Worm (Caenorhabditis elegans) whole organism, dauer: ENCODE measurements around the gene srd-3.
"Not testable (repeated sequence)": the region's sequence is repeated elsewhere in the genome, so short reads cannot be mapped to it uniquely, and the experiment has no call there.

Experiments
- unc-62 ChIP-seq: sonication (generic microtip); optimal IDR thresholded peaks from 2 replicates; lab custom pipeline; 2017; ENCODE audit warnings: missing biosample characterization, missing genetic modification reagents, missing genetic modification characterization

srd-3 gene

DNA sequence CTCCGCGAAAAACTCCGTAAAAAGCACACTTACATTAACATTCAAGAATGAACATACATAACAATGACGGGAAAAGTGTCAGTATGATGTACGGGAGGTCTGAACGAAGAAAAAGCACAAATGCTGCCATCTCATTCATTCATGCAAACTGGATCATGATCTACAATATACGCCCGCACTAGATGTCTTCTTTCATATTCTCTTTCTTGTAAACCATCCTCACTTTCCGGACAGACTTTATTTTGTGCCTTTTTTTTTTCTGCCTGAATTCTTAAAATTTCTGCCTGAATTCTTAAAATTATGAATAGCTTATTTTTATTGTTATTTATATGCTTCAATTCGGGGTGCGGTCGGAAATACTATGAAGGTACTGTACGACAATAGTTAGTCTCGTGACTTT is 6.3 kb upstream of the srd-3 start, which contains the start of gene K10B4.1:
Gene K10B4.1 (plus strand): TSS at position 301 of the 400 bp plus-strand sequence.
- no peak for TF ChIP-seq unc-62

DNA sequence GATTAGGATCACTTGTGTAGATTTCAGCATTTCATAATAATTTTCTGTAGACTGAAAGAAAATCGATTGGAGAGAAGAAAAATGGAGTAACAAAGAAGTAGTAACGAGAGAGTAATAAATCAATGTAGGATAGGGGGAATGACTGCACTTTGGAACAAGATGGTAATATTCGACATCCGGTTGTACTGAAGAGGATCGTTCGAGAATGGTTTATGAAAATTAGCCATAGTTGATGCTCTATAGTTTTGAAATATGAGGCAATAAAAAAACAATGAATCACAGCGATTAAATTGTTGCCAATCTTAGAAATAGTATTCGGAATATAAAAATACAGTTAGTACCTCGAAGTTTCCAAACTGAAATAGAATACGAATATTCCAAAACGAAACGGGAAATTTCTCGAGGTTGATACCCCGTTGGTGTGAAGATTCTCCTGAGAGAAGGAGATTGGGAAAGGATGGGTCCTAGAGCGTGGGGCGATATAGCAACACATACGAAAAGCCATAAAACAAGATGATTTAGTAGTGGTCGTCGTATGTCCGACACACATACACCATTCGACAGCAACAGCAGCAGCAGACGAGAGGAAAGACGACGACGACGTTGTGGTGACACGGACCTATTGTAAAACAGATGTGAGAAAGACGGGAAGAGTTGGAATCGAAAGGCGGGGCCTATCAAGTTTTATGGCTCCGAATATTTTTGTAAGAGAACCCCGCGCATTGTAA is 4.9 kb upstream of the srd-3 start, which contains the start of gene cwn-1:
Gene cwn-1 (minus strand): TSS at position 51 of the 728 bp plus-strand sequence.
- no peak for TF ChIP-seq unc-62

DNA sequence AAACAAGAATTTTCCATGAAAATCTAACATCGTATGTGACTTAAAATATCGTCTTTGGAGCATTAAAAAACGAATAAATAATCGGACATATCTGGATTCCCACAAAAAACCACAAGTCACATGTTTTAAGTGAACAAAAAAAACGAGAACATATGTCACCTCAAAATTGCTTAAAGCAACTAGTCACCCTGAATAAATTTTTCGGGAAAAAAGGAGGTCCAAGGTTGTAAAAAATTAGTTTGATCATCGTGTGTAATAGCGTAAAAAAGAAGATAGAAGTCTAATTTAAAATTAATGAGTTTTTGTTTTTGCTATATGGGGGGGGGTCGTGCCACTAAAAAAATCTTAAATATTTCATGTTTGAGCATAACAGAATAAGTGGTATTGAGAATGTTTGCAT is 941 bp upstream of the srd-3 start:
- TF ChIP-seq unc-62, result no peak

- TF ChIP-seq unc-62, result no peak
Observed at ce11 chrII:124904-125303, 3.9 kb downstream of the srd-3 start, which contains the start of gene nmur-2. nmur-2 (minus strand) TSS chrII:125004.

- no peak for TF ChIP-seq unc-62
Observed at ce11 chrII:122494-122893, 6.3 kb downstream of the srd-3 start.

DNA sequence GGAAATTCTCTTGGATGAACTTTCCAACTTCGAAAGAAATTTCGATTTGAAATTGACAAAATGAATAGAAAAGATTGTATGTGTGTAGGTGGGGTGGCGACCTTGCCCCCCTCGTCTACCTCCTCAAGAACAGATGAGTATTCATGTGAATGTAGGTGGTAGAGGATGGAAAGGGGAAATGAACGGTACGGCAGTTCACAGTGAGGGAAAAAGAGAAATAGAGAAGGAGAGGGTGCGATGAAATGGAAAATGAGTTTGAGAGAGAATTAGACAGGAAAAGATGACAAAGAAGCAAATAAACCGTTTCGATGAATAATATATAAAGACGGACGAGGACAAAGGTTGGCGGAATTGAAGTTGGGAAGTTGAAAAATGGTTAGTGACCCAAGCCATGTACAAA is 6.8 kb downstream of the srd-3 start:
- no peak for TF ChIP-seq unc-62

DNA sequence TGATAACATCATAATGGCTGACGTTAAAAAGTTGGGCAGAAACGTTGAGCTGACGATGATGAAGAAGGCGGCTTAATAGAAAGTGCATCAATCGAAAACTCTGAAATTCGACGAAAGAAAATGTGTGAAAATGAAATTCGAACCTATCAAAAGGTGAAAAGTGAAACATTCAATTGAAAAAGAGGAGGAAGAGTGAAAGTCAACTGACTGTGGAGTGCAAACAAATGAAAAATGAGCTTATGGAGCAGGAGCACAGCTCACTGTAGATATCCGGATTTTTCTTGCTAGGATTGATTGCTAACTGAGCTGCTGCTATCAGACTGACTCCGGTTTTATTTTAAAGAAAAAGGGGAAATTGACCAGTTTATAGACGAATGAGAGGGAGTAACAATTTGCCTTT is 7.7 kb downstream of the srd-3 start, which contains the start of gene K10B4.3:
Gene K10B4.3 (minus strand): TSS at position 101 of the 400 bp plus-strand sequence.
- no peak for TF ChIP-seq unc-62

DNA sequence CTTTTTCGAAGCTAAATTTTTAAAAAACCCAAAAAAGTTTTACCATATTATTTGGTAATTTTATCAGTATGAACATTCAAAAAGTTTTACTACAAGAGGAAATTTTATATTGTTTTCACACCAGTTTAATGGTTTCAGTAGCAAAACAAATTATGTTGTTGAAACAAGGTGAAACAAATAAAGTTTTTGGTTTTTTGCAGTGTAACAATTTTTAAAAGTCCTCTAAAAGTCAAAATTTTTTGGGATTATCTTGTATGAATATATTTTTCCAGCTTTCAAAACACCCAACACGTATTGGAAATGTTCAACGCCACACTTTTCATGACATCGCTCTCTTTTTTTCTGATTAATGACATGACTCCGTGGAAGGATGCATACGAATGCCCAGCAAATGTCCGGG is 11.9 kb downstream of the srd-3 start, which contains the start of gene srt-54:
Gene srt-54 (plus strand): TSS at position 301 of the 400 bp plus-strand sequence.
- no peak for TF ChIP-seq unc-62

DNA sequence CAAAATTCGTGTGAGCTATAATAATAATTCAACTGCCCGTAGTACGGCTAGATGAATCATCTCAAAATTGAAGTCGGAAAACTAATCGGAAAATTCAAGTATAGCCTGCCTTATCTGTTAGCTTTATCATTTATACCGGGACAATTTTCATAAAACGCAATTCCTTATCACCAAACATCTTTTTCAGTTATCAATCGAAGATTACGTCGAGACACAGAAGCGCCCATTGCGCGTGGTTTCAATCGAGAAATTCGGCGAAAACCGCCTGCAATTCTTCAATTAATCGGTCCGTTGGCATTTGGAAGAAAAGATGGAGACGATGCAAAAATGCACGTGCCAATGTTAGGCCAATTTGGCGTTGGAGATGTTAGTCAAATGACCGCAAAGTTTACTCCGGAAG is 16.6 kb downstream of the srd-3 start:
- no peak for TF ChIP-seq unc-62

DNA sequence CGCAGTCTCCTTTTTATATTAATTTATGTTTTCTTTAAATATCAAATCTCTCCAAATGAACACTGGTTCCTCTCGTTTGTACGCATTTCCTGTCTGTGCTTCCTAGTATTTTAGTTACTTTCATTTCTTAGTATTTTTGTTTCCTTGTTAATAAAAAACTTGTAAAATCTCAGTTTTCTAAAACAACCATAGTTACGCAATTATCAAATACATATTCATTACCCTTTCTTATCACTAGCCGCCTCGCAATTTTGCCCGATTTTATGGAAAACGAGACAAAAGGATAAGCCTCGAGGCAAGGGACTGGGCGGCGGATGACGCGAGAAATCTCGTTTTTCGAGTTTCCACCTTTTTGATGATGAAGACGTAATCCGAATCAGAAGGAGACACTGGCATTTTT is 17.6 kb downstream of the srd-3 start, which contains the start of gene C50D2.1:
Gene C50D2.1 (plus strand): TSS at position 301 of the 400 bp plus-strand sequence.
- no peak for TF ChIP-seq unc-62

ce11 chrII:108865-109264 is 20.0 kb downstream of the srd-3 start, which contains the start of gene C50D2.2:
C50D2.2 (plus strand) TSS chrII:109165.
- no peak for TF ChIP-seq unc-62

ce11 chrII:107703-108102 is 21.1 kb downstream of the srd-3 start:
- TF ChIP-seq unc-62, result no peak

ce11 chrII:105889-106288 is 22.9 kb downstream of the srd-3 start, which contains the start of gene txt-1:
txt-1 (plus strand) TSS chrII:106189.
- no peak for TF ChIP-seq unc-62

DNA sequence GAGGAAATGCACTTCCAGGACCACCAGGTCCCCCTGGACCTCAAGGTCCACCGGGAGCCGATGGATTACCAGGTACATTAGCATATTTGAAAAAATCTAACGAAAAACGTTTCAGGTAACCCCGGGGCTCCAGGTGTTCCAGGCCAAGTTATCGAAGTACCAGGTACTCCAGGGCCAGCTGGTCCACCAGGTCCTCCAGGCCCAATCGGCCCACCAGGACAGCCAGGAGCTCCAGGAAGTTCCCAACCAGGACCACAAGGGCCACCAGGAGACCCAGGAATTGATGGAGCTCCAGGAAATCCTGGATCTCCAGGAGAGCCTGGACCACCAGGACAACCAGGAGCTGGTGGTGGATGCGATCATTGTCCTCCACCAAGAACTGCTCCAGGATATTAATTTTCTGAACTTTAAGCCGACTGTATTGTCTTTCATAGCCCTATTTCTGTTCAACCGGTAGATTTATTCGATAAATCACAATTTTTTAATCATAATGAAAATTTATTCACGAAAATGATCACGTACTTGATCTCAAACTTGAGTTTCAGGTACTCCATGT is 23.4 kb downstream of the srd-3 start:
- TF ChIP-seq unc-62, result no peak

DNA sequence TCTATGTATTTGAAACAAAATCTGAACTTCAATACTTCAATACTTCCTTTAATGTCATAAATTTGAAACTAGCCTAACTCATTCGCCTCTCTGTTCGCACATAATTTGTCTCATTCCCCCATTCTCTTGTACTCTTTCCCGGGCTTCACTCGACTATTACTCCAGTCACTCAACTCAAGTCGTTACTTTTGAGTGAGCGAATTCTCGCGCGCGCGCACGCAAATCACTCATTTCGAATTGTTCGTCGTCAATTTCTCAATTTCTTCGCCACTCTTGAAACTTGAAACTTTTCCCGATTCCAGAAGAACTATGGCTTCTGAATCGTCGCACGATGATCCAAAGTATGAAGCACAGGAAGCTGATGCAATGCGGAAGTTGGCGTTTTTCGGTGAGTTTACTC is 24.6 kb downstream of the srd-3 start, which contains the start of gene col-68:
Gene col-68 (plus strand): TSS at position 301 of the 400 bp plus-strand sequence.
- no peak for TF ChIP-seq unc-62

ce11 chrII:101176-101575 is 27.7 kb downstream of the srd-3 start:
- no peak for TF ChIP-seq unc-62

ce11 chrII:98894-99293 is 29.9 kb downstream of the srd-3 start, which contains the start of gene C50D2.10:
C50D2.10 (plus strand) TSS chrII:99138.
- TF ChIP-seq unc-62, result not testable (repeated sequence)
